Worm (Caenorhabditis elegans): ENCODE measurements around the gene F58A4.2.

F58A4.2 gene

DNA sequence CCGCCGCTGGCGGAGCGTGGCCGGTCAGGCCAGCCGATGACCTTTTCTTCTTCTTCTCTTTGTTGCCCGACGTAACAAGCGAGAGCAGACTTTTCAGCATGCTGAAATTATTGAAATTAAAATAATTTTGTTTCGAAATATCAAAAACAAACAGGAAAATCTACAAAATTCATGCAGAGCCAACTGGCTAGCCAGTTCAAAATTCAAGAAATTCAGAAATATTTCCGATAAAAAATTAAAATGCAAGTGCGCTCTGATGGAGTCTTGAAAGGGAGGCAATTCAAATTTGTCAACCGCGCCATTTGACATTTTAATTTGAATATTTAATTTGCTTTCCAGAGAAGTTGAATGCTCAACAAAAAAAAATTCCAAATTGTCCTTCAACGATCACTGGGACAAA lies at the start of gene F58A4.2:
TSS of gene F58A4.2 (minus strand) at position 101 of the 400 bp plus-strand sequence.
- no peak for TF ChIP-seq unc-62 (GFP tag; optimal IDR thresholded peaks at IDR 0.05)

- TF ChIP-seq unc-62 (GFP tag; optimal IDR thresholded peaks at IDR 0.05) = no peak
Measured at ce11 chrIII:9646440-9647021, 46.0 kb upstream of the F58A4.2 start.

DNA sequence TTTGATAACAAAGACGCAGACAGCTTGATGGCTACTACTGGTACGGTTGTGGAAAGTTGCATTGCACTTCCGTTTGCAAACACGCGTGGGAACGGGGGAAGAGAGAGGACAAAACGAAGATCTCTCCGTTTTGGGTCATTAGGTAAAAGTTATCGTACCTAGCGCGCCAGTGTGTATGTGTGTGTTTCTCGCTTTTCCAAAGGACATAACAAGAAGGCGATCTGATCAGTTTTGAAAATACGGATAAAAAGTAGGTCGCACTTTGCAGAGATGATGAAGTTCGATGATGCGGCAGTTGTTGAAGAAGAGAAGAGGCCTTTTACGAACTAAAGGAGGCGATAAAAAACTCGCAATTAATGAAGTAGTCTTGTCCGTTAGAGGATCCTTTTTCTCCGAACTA lies 44.6 kb upstream of the F58A4.2 start:
- TF ChIP-seq unc-62 (GFP tag; optimal IDR thresholded peaks at IDR 0.05) = no peak

DNA sequence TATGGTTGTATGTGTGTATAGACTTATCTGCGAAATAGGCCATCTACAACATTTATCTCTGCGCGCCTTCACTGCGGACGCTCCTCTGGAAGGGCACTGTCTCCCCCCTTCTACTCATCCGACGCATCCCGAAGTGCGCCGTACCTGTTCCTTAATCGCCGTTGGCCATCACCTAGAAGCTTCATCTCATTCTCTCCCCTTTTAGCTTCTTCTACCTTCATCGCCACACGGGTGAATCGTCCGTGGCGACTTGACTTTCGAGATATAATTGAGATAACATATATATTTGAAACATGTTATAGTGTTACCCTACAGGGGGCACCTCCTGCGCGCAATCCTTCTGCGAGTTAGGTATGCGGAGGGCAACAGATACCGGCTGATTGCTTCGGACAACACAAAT lies 41.6 kb upstream of the F58A4.2 start:
- TF ChIP-seq unc-62 (GFP tag; optimal IDR thresholded peaks at IDR 0.05) = no peak

DNA sequence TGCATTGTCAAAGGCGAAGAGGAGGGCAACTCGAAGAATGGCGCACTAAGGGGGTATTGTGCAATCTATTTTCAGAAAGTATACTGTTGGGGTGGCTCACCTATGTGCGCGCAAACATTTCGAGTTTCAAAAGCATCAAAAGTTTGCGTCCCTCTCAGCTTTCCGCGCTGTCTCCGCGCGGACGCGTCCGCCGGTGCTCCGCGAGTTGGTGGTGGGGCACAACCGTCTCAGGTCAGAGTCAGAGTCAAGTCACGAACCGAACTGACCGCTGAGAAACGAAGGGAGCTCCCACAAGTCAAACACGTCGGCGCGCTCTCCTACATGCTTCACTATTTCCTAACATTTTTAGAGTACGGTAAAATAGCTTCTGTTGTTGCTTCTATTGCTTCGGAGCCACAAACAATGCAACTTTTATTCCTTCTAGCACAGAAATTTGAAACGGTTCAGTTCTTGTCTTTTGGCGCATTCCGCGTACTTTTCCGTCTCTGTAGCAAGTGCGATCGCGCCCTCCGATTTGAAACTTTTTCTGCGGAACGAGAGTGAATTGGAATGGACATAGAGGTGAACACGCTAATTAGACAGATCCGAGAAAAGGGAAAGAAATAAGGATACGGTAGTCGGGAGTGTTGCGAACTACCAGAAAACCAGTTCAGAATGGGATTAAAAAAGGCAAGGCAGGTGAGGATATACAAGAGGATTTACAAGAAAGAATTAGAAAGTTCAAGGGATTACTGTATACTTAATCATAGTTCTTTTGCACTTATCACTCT lies 38.9 kb upstream of the F58A4.2 start:
- TF ChIP-seq unc-62 (GFP tag; optimal IDR thresholded peaks at IDR 0.05) = no peak

- TF ChIP-seq unc-62 (GFP tag; optimal IDR thresholded peaks at IDR 0.05) = no peak
Measured at ce11 chrIII:9638159-9638754, 37.7 kb upstream of the F58A4.2 start.

ce11 chrIII:9637016-9637415 lies 36.5 kb upstream of the F58A4.2 start, which contains the start of gene gei-13:
TSS of gene gei-13 (minus strand) at chrIII:9637116.
- no peak for TF ChIP-seq unc-62 (GFP tag; optimal IDR thresholded peaks at IDR 0.05)

- TF ChIP-seq unc-62 (GFP tag; optimal IDR thresholded peaks at IDR 0.05) = no peak
Measured at ce11 chrIII:9631117-9631655, 30.6 kb upstream of the F58A4.2 start, which contains the start of gene ubc-7. TSS of gene ubc-7 (minus strand) at chrIII:9631167.

DNA sequence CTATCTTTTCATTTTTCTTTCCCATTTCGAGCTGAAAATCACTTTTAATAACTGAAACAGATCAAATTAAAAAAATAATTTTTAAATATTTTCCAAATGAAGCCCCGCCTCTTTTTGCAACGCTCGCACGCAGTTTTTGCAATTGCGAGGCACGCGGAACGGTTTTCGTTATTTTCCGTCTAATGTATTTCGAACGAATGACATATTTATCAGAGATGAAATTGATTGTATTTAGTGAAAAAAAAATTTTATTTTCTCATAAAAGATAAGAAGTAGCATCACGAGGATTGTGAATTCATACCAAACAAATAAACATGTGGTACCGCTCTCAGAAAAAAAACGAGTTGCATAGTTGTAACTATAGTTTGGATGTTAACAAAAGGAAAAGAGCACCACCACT lies 29.3 kb upstream of the F58A4.2 start, which contains the start of gene rpac-19:
TSS of gene rpac-19 (minus strand) at position 31 of the 400 bp plus-strand sequence.
- no peak for TF ChIP-seq unc-62 (GFP tag; optimal IDR thresholded peaks at IDR 0.05)

DNA sequence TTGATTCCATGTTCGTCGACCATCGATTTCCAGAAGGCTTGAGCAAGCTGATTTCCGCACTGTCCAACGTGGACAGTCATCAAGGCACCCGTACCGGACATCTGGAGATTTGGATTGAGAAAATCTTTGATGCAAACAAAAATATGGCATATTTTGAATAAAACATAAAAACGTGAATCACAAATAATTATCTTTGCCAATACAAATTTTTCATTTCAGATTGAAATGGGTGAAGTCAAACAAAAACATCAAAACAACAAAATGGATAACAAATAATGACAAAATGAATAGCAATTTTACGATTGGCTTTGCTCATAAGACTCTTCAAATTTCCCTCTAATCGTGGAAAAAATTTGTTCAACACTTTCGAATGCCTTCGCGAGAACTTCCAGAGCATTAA lies 28.5 kb upstream of the F58A4.2 start, which contains the start of gene tbg-1:
TSS of gene tbg-1 (minus strand) at position 101 of the 400 bp plus-strand sequence.
- no peak for TF ChIP-seq unc-62 (GFP tag; optimal IDR thresholded peaks at IDR 0.05)

DNA sequence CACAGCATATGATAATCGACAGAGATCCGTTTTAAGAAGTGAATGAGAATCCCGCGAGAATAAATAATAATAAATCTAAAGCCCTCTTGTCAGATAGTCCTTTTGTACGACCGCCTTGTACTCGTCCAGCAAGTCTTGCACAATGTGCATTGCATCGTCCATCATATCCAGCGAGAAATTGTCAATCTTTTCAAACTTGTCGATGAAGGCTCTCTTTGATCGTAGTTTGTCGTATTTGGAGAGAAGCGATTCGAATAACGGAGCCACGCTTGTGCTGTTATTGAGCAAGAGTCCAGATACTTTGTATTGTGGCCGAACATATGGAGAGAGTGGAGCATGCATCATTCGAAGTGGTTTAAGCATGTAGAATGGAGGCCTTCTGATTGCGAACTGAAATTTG lies 26.1 kb upstream of the F58A4.2 start:
- no peak for TF ChIP-seq unc-62 (GFP tag; optimal IDR thresholded peaks at IDR 0.05)

- no peak for TF ChIP-seq unc-62 (GFP tag; optimal IDR thresholded peaks at IDR 0.05)
Measured at ce11 chrIII:9623460-9623859, 22.9 kb upstream of the F58A4.2 start.

DNA sequence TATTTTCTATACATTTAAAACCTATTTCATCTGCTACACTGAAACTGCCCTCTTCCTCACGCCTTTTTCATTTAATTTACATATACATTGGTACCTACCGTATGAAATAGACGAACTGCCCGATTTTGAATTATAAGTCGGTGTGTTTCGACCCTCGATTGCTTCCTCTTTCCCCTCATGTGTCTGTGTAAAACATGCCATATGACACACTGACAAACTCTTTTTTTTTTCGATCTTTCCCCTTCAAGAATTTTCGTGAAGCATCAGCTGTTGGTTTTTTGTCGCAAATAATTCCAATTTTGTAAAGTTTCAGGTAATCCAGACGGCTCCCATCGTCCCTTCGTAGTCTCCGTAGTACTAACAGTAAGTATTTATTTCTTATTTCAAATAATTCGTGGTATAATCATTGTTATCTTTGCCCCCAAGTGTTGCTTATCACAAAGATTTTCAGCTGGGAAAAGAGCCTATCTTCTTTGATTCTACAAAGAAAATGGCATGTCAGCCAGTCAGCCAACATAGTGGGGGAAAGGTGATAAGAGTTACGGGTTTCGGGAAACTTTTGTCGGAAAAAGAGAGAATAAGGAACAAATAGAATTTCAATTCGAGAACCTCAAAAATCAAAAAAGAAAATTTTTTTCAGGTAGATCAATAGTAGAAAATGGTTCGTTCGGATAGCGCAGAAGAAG lies 21.4 kb upstream of the F58A4.2 start:
- TF ChIP-seq unc-62 (GFP tag; optimal IDR thresholded peaks at IDR 0.05) = no peak

- no peak for TF ChIP-seq unc-62 (GFP tag; optimal IDR thresholded peaks at IDR 0.05)
Measured at ce11 chrIII:9620148-9620547, 19.6 kb upstream of the F58A4.2 start.

- no peak for TF ChIP-seq unc-62 (GFP tag; optimal IDR thresholded peaks at IDR 0.05)
Measured at ce11 chrIII:9619079-9619761, 18.7 kb upstream of the F58A4.2 start, which contains the start of gene hlh-11. TSS of gene hlh-11 (plus strand) at chrIII:9619711.

Measured in whole organism, dauer.